Worm (Caenorhabditis elegans) whole organism, early embryonic: ENCODE data around the gene C03B1.3.

Experiments used
- F13C5.2 ChIP-seq: sonication (generic microtip); optimal IDR thresholded peaks from 2 replicates; lab custom pipeline; 2017; ENCODE audit warnings: mild to moderate bottlenecking, missing genetic modification characterization, inconsistent platforms, missing compliant biosample characterization
- aly-1 ChIP-seq: sonication (generic microtip); optimal IDR thresholded peaks from 2 replicates; lab custom pipeline; 2016; ENCODE audit warnings: missing genetic modification characterization, missing compliant biosample characterization
- ama-1 ChIP-seq: fragments of 150-350 bp; optimal IDR thresholded peaks from 2 replicates; lab custom pipeline; 2014
- ceh-13 ChIP-seq: fragments of 200-800 bp; sonication (Bioruptor generic); optimal IDR thresholded peaks from 2 replicates; lab custom pipeline; 2018; ENCODE audit warnings: mild to moderate bottlenecking, missing genetic modification characterization, missing compliant biosample characterization
- ceh-36 ChIP-seq: sonication (generic microtip); optimal IDR thresholded peaks from 2 replicates; lab custom pipeline; 2016; ENCODE audit warnings: missing genetic modification characterization, inconsistent platforms, missing compliant biosample characterization
- ets-7 ChIP-seq: sonication (generic microtip); optimal IDR thresholded peaks from 2 replicates; lab custom pipeline; 2016; ENCODE audit warnings: missing genotype, missing genetic modification characterization, missing compliant biosample characterization
- flt-1 ChIP-seq: fragments of 200-800 bp; sonication (Bioruptor generic); IDR thresholded peaks from 2 replicates; pipeline ENCODE4 v1.3.6; 2022; ENCODE audit warnings: missing genetic modification characterization, missing compliant biosample characterization
- hnd-1 ChIP-seq: sonication (generic microtip); optimal IDR thresholded peaks from 2 replicates; lab custom pipeline; 2016; ENCODE audit warnings: missing genetic modification characterization, missing compliant biosample characterization
- scrt-1 ChIP-seq: fragments of 200-800 bp; sonication (Bioruptor generic); IDR thresholded peaks from 2 replicates; pipeline ENCODE4 v1.3.6; 2022; ENCODE audit warnings: missing genetic modification characterization, missing compliant biosample characterization
- sea-1 ChIP-seq: fragments of 200-800 bp; sonication (Bioruptor generic); conservative IDR thresholded peaks from 2 replicates; pipeline ENCODE4 v1.3.6; 2022; ENCODE audit warnings: missing genetic modification characterization, missing compliant biosample characterization
- tbx-11 ChIP-seq: fragments of 200-800 bp; sonication (Bioruptor generic); IDR thresholded peaks from 2 replicates; pipeline ENCODE4 v1.3.6; 2022; ENCODE audit warnings: missing genetic modification characterization, missing compliant biosample characterization
- tbx-37 ChIP-seq: fragments of 200-800 bp; sonication (Bioruptor generic); conservative IDR thresholded peaks from 2 replicates; pipeline ENCODE4 v1.3.6; 2022; ENCODE audit warnings: missing genetic modification reagents, missing genetic modification characterization, missing compliant biosample characterization
- tra-4 ChIP-seq: sonication (generic microtip); optimal IDR thresholded peaks from 2 replicates; lab custom pipeline; 2017; ENCODE audit warnings: missing genetic modification characterization, missing compliant biosample characterization

ce11 chrX:6403122-6403521 is 37.3 kb downstream of the C03B1.3 start, which contains the start of gene glt-4:
- TF ChIP-seq ama-1 (lab: Kevin White, UChicago) (no peak), tbx-37 (GFP tag; lab: Robert Waterston, UW) (no peak), sea-1 (GFP tag; lab: Robert Waterston, UW) (no peak), tbx-11 (no peak), aly-1 (no peak), F13C5.2 (no peak), tra-4 (tag; lab: Kevin White, UChicago) (no peak), hnd-1 (tag; lab: Kevin White, UChicago) (no peak), ets-7 (tag; lab: Kevin White, UChicago) (no peak), ceh-13 (GFP tag; lab: Kevin White, UChicago) (no peak), scrt-1 (GFP tag; lab: Robert Waterston, UW) (no peak), ceh-36 (tag; lab: Kevin White, UChicago) (no peak), flt-1 (GFP tag; lab: Robert Waterston, UW) (no peak)
